Worm (Caenorhabditis elegans) whole organism, late embryonic: Measurements from ENCODE around the gene coh-3.

Source experiments
- C08G9.2 ChIP-seq: sonication (generic microtip); optimal IDR thresholded peaks from 2 replicates; lab custom pipeline; 2016; ENCODE audit warnings: mild to moderate bottlenecking, missing genetic modification characterization, moderate library complexity, missing compliant biosample characterization
- C38D4.7 ChIP-seq: fragments of 200-800 bp; sonication (Bioruptor generic); optimal IDR thresholded peaks from 2 replicates; lab custom pipeline; 2018; ENCODE audit warnings: mild to moderate bottlenecking, missing genetic modification characterization, moderate library complexity, missing compliant biosample characterization
- F13H6.1 ChIP-seq: sonication (generic microtip); optimal IDR thresholded peaks from 2 replicates; lab custom pipeline; 2016; ENCODE audit warnings: missing genetic modification characterization, missing compliant biosample characterization
- K02D7.2 ChIP-seq: sonication (generic microtip); optimal IDR thresholded peaks from 2 replicates; lab custom pipeline; 2017; ENCODE audit warnings: mild to moderate bottlenecking, missing genetic modification characterization, missing compliant biosample characterization
- ahr-1 ChIP-seq: sonication (generic microtip); optimal IDR thresholded peaks from 2 replicates; lab custom pipeline; 2016; ENCODE audit warnings: missing genetic modification characterization, missing compliant biosample characterization
- ama-1 ChIP-seq: fragments of 150-350 bp; optimal IDR thresholded peaks from 2 replicates; lab custom pipeline; 2014
- ceh-18 ChIP-seq: sonication (generic microtip); optimal IDR thresholded peaks from 2 replicates; lab custom pipeline; 2016; ENCODE audit warnings: missing genetic modification characterization, missing compliant biosample characterization
- ceh-19 ChIP-seq: fragments of 200-800 bp; sonication (Bioruptor generic); optimal IDR thresholded peaks from 2 replicates; lab custom pipeline; 2018; ENCODE audit warnings: mild to moderate bottlenecking, missing genetic modification characterization, missing compliant biosample characterization
- ceh-2 ChIP-seq: sonication (generic microtip); optimal IDR thresholded peaks from 2 replicates; lab custom pipeline; 2016; ENCODE audit warnings: missing genotype, missing genetic modification characterization, missing compliant biosample characterization
- ceh-24 ChIP-seq: sonication (generic microtip); optimal IDR thresholded peaks from 2 replicates; lab custom pipeline; 2016; ENCODE audit warnings: mild to moderate bottlenecking, missing genetic modification characterization, missing compliant biosample characterization
- ceh-34 ChIP-seq: sonication (generic microtip); optimal IDR thresholded peaks from 2 replicates; lab custom pipeline; 2016; ENCODE audit warnings: mild to moderate bottlenecking, missing genetic modification characterization, missing compliant biosample characterization
- ceh-48 ChIP-seq: sonication (generic microtip); optimal IDR thresholded peaks from 2 replicates; lab custom pipeline; 2016; ENCODE audit warnings: missing genetic modification characterization, inconsistent platforms, missing compliant biosample characterization
- ceh-6 ChIP-seq: fragments of 200-800 bp; sonication (Bioruptor generic); optimal IDR thresholded peaks from 2 replicates; lab custom pipeline; 2018; ENCODE audit warnings: mild to moderate bottlenecking, missing genetic modification characterization, missing compliant biosample characterization
- che-1 ChIP-seq: sonication (generic microtip); optimal IDR thresholded peaks from 2 replicates; lab custom pipeline; 2016; ENCODE audit warnings: mild to moderate bottlenecking, missing genetic modification characterization, missing compliant biosample characterization
- dmd-4 ChIP-seq: sonication (generic microtip); optimal IDR thresholded peaks from 2 replicates; lab custom pipeline; 2016; ENCODE audit warnings: borderline replicate concordance, missing genetic modification characterization, missing compliant biosample characterization
- elt-2 ChIP-seq: sonication (generic microtip); optimal IDR thresholded peaks from 2 replicates; lab custom pipeline; 2016; ENCODE audit warnings: missing genetic modification reagents, missing genetic modification characterization, missing compliant biosample characterization
- ets-4 ChIP-seq: sonication (generic microtip); optimal IDR thresholded peaks from 2 replicates; lab custom pipeline; 2016; ENCODE audit warnings: missing genetic modification characterization, missing compliant biosample characterization
- eyg-1 ChIP-seq: sonication (generic microtip); optimal IDR thresholded peaks from 2 replicates; lab custom pipeline; 2016; ENCODE audit warnings: missing genotype, missing genetic modification characterization, missing compliant biosample characterization
- fkh-10 ChIP-seq: fragments of 150-350 bp; optimal IDR thresholded peaks from 2 replicates; lab custom pipeline; 2014; ENCODE audit warnings: missing biosample characterization, missing genetic modification reagents, missing genetic modification characterization
- fkh-6 ChIP-seq: sonication (generic microtip); optimal IDR thresholded peaks from 2 replicates; lab custom pipeline; 2016; ENCODE audit warnings: missing genetic modification characterization, missing compliant biosample characterization
- hlh-13 ChIP-seq: fragments of 200-800 bp; sonication (Bioruptor generic); optimal IDR thresholded peaks from 2 replicates; lab custom pipeline; 2018; ENCODE audit warnings: mild to moderate bottlenecking, missing genetic modification characterization, missing compliant biosample characterization
- hlh-30 ChIP-seq: sonication (generic microtip); optimal IDR thresholded peaks from 2 replicates; lab custom pipeline; 2017; ENCODE audit warnings: antibody characterized with exemption, missing genetic modification characterization, missing compliant biosample characterization; ENCODE audit not compliant: insufficient read depth
- lim-6 ChIP-seq: sonication (generic microtip); optimal IDR thresholded peaks from 2 replicates; lab custom pipeline; 2016; ENCODE audit warnings: missing genetic modification characterization, missing compliant biosample characterization
- mec-3 ChIP-seq: sonication (generic microtip); optimal IDR thresholded peaks from 2 replicates; lab custom pipeline; 2016; ENCODE audit warnings: borderline replicate concordance, missing genetic modification characterization, missing compliant biosample characterization
- nfya-1 ChIP-seq: sonication (generic microtip); optimal IDR thresholded peaks from 2 replicates; lab custom pipeline; 2017; ENCODE audit warnings: missing genetic modification characterization, mild to moderate bottlenecking, missing compliant biosample characterization, antibody characterized with exemption, moderate library complexity
- nhr-11 ChIP-seq: fragments of 150-350 bp; optimal IDR thresholded peaks from 2 replicates; lab custom pipeline; 2014; ENCODE audit warnings: missing biosample characterization, missing genetic modification characterization
- pag-3 ChIP-seq: sonication (generic microtip); optimal IDR thresholded peaks from 2 replicates; lab custom pipeline; 2016; ENCODE audit warnings: missing compliant biosample characterization, missing genetic modification characterization, borderline replicate concordance
- pat-9 ChIP-seq: fragments of 200-800 bp; sonication (Bioruptor generic); optimal IDR thresholded peaks from 2 replicates; lab custom pipeline; 2018; ENCODE audit warnings: mild to moderate bottlenecking, missing genetic modification characterization, moderate library complexity, missing compliant biosample characterization
- pha-2 ChIP-seq: sonication (generic microtip); optimal IDR thresholded peaks from 2 replicates; lab custom pipeline; 2017; ENCODE audit warnings: mild to moderate bottlenecking, missing genetic modification characterization, missing compliant biosample characterization
- pros-1 ChIP-seq: fragments of 150-350 bp; optimal IDR thresholded peaks from 2 replicates; lab custom pipeline; 2014; ENCODE audit warnings: missing biosample characterization, missing genetic modification reagents, missing genetic modification characterization
- rnt-1 ChIP-seq: sonication (generic microtip); optimal IDR thresholded peaks from 2 replicates; lab custom pipeline; 2016; ENCODE audit warnings: missing genetic modification characterization, missing compliant biosample characterization
- sdc-2 ChIP-seq: sonication (generic microtip); optimal IDR thresholded peaks from 2 replicates; lab custom pipeline; 2016; ENCODE audit warnings: missing genotype, missing genetic modification characterization, missing compliant biosample characterization
- tbx-2 ChIP-seq: sonication (generic microtip); optimal IDR thresholded peaks from 2 replicates; lab custom pipeline; 2016; ENCODE audit warnings: missing genetic modification characterization, missing compliant biosample characterization
- tbx-7 ChIP-seq: sonication (generic microtip); optimal IDR thresholded peaks from 2 replicates; lab custom pipeline; 2016; ENCODE audit warnings: missing genotype, missing genetic modification characterization, missing compliant biosample characterization
- ttx-3 ChIP-seq: sonication (generic microtip); optimal IDR thresholded peaks from 2 replicates; lab custom pipeline; 2016; ENCODE audit warnings: missing genetic modification reagents, missing genetic modification characterization, missing compliant biosample characterization
- zip-5 ChIP-seq: sonication (generic microtip); optimal IDR thresholded peaks from 2 replicates; lab custom pipeline; 2016; ENCODE audit warnings: missing genetic modification characterization, missing compliant biosample characterization

coh-3 gene

DNA sequence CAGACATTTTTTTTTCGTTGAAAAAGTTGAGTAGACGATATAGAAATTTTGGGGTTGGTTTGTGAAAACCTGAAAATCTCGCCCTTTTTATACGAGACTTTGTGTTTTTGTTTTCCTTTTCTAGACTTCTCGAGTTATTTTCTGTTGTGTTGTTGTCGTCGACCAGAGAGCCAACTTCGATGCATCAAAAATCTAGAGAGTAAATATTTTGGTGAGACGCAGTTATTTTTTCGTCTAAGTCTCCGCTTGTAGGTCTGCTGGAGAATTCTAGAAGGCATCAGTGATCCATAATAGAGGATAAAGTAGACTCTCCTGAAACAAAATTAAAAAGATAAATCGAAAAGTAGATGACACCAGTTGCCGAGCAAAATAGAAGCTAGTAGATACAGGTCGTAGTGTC, 7.1 kb downstream of the coh-3 start, which contains the start of gene F08H9.4:
F08H9.4 (minus strand) TSS at position 61 of the 400 bp plus-strand sequence.
- TF ChIP-seq lim-6: no peak
- TF ChIP-seq ahr-1 (tag; lab: Kevin White, UChicago): no peak
- no peak for TF ChIP-seq ama-1 (lab: Kevin White, UChicago)
- TF ChIP-seq nfya-1 (tag; lab: Kevin White, UChicago): no peak
- TF ChIP-seq ceh-6 (GFP tag; lab: Kevin White, UChicago): no peak
- no peak for TF ChIP-seq mec-3 (tag; lab: Kevin White, UChicago)
- TF ChIP-seq fkh-10: no peak
- TF ChIP-seq ets-4: no peak
- TF ChIP-seq ceh-34 (tag; lab: Kevin White, UChicago): no peak
- TF ChIP-seq, all 69 proteins: peak for 0

DNA sequence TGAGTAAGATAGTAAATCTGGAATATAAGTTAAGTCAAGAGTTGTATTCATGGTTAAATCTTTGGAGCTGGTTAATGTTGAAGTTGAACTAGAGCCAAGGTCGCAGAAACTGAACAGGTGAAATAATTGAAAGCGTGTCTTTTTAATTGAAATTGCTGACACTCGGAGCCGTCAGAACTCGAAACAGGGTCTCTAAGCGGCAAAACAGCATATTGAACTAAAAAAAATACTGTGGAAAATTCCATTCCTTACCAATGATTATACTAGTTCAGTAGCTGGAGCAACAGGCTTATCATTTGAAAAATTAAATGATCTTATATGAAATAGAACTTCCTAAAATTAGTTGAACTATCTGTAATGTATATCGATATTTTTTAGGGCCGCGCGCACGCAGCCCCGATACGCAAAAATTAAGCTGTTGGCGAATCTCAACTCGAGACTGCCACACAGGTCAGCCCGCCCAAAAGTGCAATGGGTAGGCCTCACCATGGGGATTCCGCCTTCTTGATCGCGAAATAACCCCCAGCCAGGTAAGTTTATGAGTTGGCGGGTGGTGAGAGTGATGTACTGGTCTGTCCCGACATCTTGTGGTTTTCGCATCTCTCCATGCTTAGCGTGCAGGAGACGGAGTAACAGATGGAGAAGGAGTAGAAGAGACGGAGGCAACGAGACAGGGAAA, 11.1 kb downstream of the coh-3 start, which contains the start of gene srz-97:
srz-97 (minus strand) TSS at position 51 of the 679 bp plus-strand sequence.
- TF ChIP-seq pha-2 (tag; lab: Kevin White, UChicago): no peak
- TF ChIP-seq F13H6.1 (tag; lab: Kevin White, UChicago): no peak
- no peak for TF ChIP-seq ceh-19 (GFP tag; lab: Kevin White, UChicago)
- no peak for TF ChIP-seq C08G9.2 (tag; lab: Kevin White, UChicago)
- no peak for TF ChIP-seq fkh-6 (tag; lab: Kevin White, UChicago)
- TF ChIP-seq eyg-1 (tag; lab: Kevin White, UChicago): no peak
- no peak for TF ChIP-seq hlh-13 (GFP tag; lab: Kevin White, UChicago)

DNA sequence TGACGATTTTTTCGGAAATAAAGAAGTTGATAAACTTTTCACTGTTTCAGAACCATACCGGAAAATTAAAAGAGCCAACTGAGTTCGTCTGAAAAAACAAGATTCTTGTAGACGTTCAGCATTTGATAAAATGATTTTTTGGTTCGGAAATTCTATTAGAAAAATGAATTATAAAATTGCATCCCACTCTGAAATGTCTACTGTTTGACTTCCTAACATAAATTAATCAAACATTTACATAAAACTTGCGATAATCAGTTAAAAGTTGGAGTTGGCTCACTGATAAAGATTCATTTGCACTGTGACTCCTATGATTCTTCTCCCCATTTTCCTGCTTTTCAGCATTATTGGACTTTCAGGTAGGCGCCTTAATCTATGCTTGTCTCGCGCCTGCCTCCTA, 11.7 kb downstream of the coh-3 start, which contains the start of gene clec-57:
clec-57 (plus strand) TSS at position 301 of the 400 bp plus-strand sequence.
- no peak for TF ChIP-seq ceh-24
- TF ChIP-seq zip-5 (tag; lab: Kevin White, UChicago): no peak
- TF ChIP-seq ttx-3 (tag; lab: Kevin White, UChicago): no peak
- TF ChIP-seq ceh-2 (tag; lab: Kevin White, UChicago): no peak
- TF ChIP-seq rnt-1 (tag; lab: Kevin White, UChicago): no peak
- TF ChIP-seq ets-4: no peak
- no peak for TF ChIP-seq ahr-1 (tag; lab: Kevin White, UChicago)

DNA sequence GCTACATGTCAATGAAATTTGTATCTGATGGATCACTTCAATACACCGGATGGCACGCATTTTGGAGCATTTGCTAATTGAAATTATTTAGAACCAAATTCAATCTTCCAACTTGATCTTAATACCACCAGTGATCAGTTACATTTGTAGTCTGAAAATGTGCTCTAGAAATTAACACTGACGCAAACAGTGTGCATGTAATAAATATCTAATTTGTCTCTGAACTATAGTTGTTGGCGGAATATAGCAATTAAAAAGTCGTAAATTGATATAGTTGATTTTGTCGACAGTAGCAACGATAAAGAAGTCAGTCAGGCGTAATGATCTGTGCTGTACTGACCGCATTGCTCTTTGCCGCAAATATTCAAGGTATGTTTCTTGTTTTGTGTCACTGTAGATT, 15.0 kb downstream of the coh-3 start, which contains the start of gene clec-227:
clec-227 (plus strand) TSS at position 301 of the 400 bp plus-strand sequence.
- TF ChIP-seq tbx-2 (no peak), che-1 (tag; lab: Kevin White, UChicago) (no peak), sdc-2 (tag; lab: Kevin White, UChicago) (no peak), ceh-19 (GFP tag; lab: Kevin White, UChicago) (no peak)

DNA sequence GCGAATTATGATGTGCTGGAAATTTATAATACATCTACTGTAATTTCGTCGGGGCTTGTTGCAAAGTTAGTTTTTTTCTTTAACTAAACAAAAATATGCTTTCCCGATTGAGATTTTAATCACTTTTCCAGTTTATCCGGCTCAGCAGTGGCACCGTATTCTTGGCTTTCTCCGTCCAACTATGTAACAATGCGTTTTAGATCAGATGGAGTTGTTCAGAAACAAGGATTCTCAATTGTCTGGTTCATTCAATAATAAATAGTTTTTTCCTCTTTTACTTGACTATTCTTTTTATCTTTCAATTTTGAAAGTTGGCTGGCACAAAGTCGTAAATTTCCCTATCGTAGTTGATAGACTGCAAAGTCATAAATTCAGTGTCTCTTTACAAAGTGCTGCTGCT, 16.9 kb downstream of the coh-3 start, which contains the start of gene clec-56:
clec-56 (plus strand) TSS at position 301 of the 400 bp plus-strand sequence.
- no peak for TF ChIP-seq tbx-7 (tag; lab: Kevin White, UChicago)
- no peak for TF ChIP-seq dmd-4 (tag; lab: Kevin White, UChicago)
- TF ChIP-seq pag-3 (tag; lab: Kevin White, UChicago): no peak
- no peak for TF ChIP-seq C08G9.2 (tag; lab: Kevin White, UChicago)

DNA sequence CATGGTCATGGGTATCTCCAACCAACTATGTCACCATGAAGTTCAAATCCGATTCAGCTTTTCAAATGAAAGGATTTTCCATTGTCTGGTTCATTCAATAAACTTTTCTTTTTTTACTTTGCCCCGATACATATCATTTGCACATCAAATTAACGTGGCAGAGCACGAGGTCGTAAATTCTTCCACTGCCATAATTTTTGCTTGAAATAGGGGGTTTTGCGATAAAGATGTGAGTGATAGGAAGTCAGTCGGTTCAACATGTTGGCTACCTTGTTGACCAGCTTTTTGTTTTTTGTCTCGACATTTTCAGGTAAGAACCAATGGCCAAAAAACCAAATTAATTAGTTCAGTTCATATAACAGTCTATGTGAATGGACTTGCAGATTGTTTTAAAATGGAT, 19.5 kb downstream of the coh-3 start, which contains the start of gene clec-54:
clec-54 (plus strand) TSS at position 224 of the 400 bp plus-strand sequence.
- TF ChIP-seq K02D7.2: no peak
- no peak for TF ChIP-seq pat-9 (tag; lab: Kevin White, UChicago)
- no peak for TF ChIP-seq pros-1
- no peak for TF ChIP-seq nfya-1 (tag; lab: Kevin White, UChicago)
- TF ChIP-seq ceh-48 (tag; lab: Kevin White, UChicago): no peak
- no peak for TF ChIP-seq dmd-4 (tag; lab: Kevin White, UChicago)
- no peak for TF ChIP-seq elt-2 (tag; lab: Kevin White, UChicago)
- no peak for TF ChIP-seq C38D4.7 (GFP tag; lab: Kevin White, UChicago)
- no peak for TF ChIP-seq ets-4
- no peak for TF ChIP-seq ceh-18 (tag; lab: Kevin White, UChicago)
- no peak for TF ChIP-seq ceh-6 (GFP tag; lab: Kevin White, UChicago)
- TF ChIP-seq hlh-30: no peak
- TF ChIP-seq nhr-11 (tag; lab: Kevin White, UChicago): no peak
- TF ChIP-seq, all 69 proteins: peak for 0
